Fruit fly (Drosophila melanogaster): Measurements from ENCODE around the gene CG45544.

DNA sequence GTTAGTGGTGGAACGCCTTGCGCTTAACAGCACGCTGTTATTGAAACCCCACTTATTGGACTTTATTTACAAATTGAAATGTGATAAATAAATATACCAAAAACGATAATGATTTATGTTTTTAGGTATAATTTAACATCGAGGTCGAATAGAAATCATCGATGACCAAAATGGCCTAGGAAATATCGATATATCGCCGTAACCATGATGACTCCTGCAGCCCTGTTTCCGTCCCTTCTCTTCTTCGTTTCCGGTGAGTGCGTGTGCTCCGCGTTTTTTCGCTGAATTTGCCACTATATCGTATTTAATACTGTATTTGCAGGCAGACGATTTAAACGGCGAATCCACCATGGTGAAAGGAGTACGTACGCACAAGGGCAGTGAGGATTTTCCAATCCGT is 36.3 kb upstream of the CG45544 start, which contains the start of gene eEF1gamma:
- TF ChIP-seq usp (GFP tag; optimal IDR thresholded peaks at IDR 0.05) (no peak), Dll (optimal IDR thresholded peaks at IDR 0.05) (no peak), psq (optimal IDR thresholded peaks at IDR 0.05) (no peak), EcR (GFP tag; optimal IDR thresholded peaks at IDR 0.05) (no peak)

All from whole organism.